Fruit fly (Drosophila melanogaster): ENCODE data around the gene CG31323.

CG31323 gene

dm6 chr3R:26235034-26235433 lies 64.4 kb downstream of the CG31323 start (continued):
- TF ChIP-seq wdn (GFP tag; IDR thresholded peaks at IDR 0.05) (no peak), CG15514 (GFP tag; optimal IDR thresholded peaks at IDR 0.05) (peak; percentile 23), tna (GFP tag; IDR thresholded peaks at IDR 0.05; ENCODE audit: partially characterized antibody) (no peak), crol (GFP tag; IDR thresholded peaks at IDR 0.05) (no peak), CG3163 (GFP tag; optimal IDR thresholded peaks at IDR 0.05) (no peak), Taf1 (GFP tag; IDR thresholded peaks at IDR 0.05) (no peak), ranshi (GFP tag; IDR thresholded peaks at IDR 0.05) (no peak), ci (GFP tag; IDR thresholded peaks at IDR 0.05) (peak; percentile 73; the same call in 2 of the 3 replicates), CG11560 (tag; IDR thresholded peaks at IDR 0.05) (no peak), pum (GFP tag; optimal IDR thresholded peaks at IDR 0.05) (peak; percentile 27), CG1792 (GFP tag; optimal IDR thresholded peaks at IDR 0.05) (no peak), fd96Cb (tag; optimal IDR thresholded peaks at IDR 0.05) (peak; percentile 20), danr (GFP tag; IDR thresholded peaks at IDR 0.05) (no peak), salm (tag; optimal IDR thresholded peaks at IDR 0.05) (no peak), Xrp1 (GFP tag; IDR thresholded peaks at IDR 0.05) (peak; percentile 43), fd64A (GFP tag; optimal IDR thresholded peaks at IDR 0.05) (no peak), gfzf (GFP tag; optimal IDR thresholded peaks at IDR 0.05) (no peak), CG31388 (GFP tag; optimal IDR thresholded peaks at IDR 0.05) (no peak), hb (GFP tag; IDR thresholded peaks at IDR 0.05; ENCODE audit: partially characterized antibody) (no peak), al (GFP tag; IDR thresholded peaks at IDR 0.05) (no peak), Hand (GFP tag; optimal IDR thresholded peaks at IDR 0.05) (no peak), Xbp1 (GFP tag; optimal IDR thresholded peaks at IDR 0.05) (peak; percentile 66), Myb (GFP tag; optimal IDR thresholded peaks at IDR 0.05) (peak; percentile 5), Dek (tag; optimal IDR thresholded peaks at IDR 0.05) (no peak), CG16779 (GFP tag; IDR thresholded peaks at IDR 0.05) (no peak), zf30C (GFP tag; optimal IDR thresholded peaks at IDR 0.05) (no peak), CG30020 (tag; optimal IDR thresholded peaks at IDR 0.05) (no peak), Dip3 (GFP tag; optimal IDR thresholded peaks at IDR 0.05) (peak; percentile 22), HLH54F (GFP tag; optimal IDR thresholded peaks at IDR 0.05) (peak; percentile 21), CG4424 (GFP tag; optimal IDR thresholded peaks at IDR 0.05) (no peak), Camta (GFP tag; optimal IDR thresholded peaks at IDR 0.05) (peak; percentile 44), CG1832 (GFP tag; optimal IDR thresholded peaks at IDR 0.05) (no peak), amos (GFP tag; IDR thresholded peaks at IDR 0.05; ENCODE audit: partially characterized antibody) (no peak), Sox100B (GFP tag; optimal IDR thresholded peaks at IDR 0.05) (peak; percentile 10), caup (GFP tag; optimal IDR thresholded peaks at IDR 0.05; ENCODE audit: severe bottlenecking) (no peak), CG5180 (GFP tag; optimal IDR thresholded peaks at IDR 0.05) (no peak), slbo (GFP tag; IDR thresholded peaks at IDR 0.05) (peak; percentile 70), Trl (optimal IDR thresholded peaks at IDR 0.05) (no peak), Trl (GFP tag; optimal IDR thresholded peaks at IDR 0.05) (peak; percentile 13), Gug (GFP tag; IDR thresholded peaks at IDR 0.05) (peak; percentile 33; the same call in 1 of the 4 replicates), BEAF-32 (GFP tag; optimal IDR thresholded peaks at IDR 0.05) (no peak), zfh2 (GFP tag; optimal IDR thresholded peaks at IDR 0.05) (no peak), CG15073 (GFP tag; optimal IDR thresholded peaks at IDR 0.05) (no peak), peb (GFP tag; IDR thresholded peaks at IDR 0.05) (no peak), CG2120 (GFP tag; optimal IDR thresholded peaks at IDR 0.05) (peak; percentile 64), CG32772 (GFP tag; IDR thresholded peaks at IDR 0.05) (no peak), Doc2 (GFP tag; IDR thresholded peaks at IDR 0.05) (no peak), CG8765 (GFP tag; IDR thresholded peaks at IDR 0.05) (no peak), dmrt99B (tag; optimal IDR thresholded peaks at IDR 0.05) (peak; percentile 57), CG34224 (GFP tag; IDR thresholded peaks at IDR 0.05; ENCODE audit: partially characterized antibody) (no peak), Bgb (GFP tag; IDR thresholded peaks at IDR 0.05; ENCODE audit: partially characterized antibody) (no peak), CG3407 (GFP tag; optimal IDR thresholded peaks at IDR 0.05) (no peak)
